Worm (Caenorhabditis elegans): ENCODE results near the gene Y57A10C.1.

DNA sequence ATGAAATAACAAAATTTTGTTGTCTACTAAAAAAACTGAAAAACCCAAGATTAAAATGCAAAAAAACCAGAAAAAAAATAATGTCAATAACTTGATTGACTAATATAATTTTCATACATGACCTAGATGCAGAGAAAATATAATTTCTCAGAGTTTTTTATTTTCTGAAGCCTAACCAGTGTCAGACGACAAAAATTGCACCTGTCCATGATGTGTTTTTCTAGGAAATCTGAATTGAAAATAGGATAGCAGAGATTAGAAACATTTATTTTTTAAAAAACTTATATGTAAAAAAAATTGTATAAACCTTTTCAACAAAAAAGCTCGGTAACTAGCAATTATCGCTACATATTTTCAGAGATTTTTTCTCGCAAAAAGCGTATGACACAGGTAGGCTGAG is 5.7 kb upstream of the Y57A10C.1 start:
- TF ChIP-seq snpc-4 (tag; optimal IDR thresholded peaks at IDR 0.05) (no peak), hlh-4 (tag; optimal IDR thresholded peaks at IDR 0.05) (peak; percentile 99), unc-62 (GFP tag; optimal IDR thresholded peaks at IDR 0.05) (no peak), aha-1 (tag; optimal IDR thresholded peaks at IDR 0.05) (no peak), efl-1 (optimal IDR thresholded peaks at IDR 0.05) (no peak), efl-1 (GFP tag; optimal IDR thresholded peaks at IDR 0.05 in 1 of 2) (no peak)
